Worm (Caenorhabditis elegans) whole organism, L1 larva: ENCODE data around the gene F35E8.13.

Experiments used
- C04F5.9 ChIP-seq: sonication (generic microtip); optimal IDR thresholded peaks from 2 replicates; lab custom pipeline; 2016; ENCODE audit warnings: missing genetic modification characterization, missing compliant biosample characterization
- aha-1 ChIP-seq: fragments of 150-350 bp; optimal IDR thresholded peaks from 2 replicates; lab custom pipeline; 2014; ENCODE audit warnings: missing biosample characterization, missing genetic modification characterization
- ama-1 ChIP-seq: fragments of 150-350 bp; optimal IDR thresholded peaks from 2 replicates; lab custom pipeline; 2014
- ceh-82 ChIP-seq, 3 experiments: fragments of 150-350 bp in 1 of 3; sonication (generic microtip) in 2 of 3; optimal IDR thresholded peaks; 2 replicates each; lab custom pipeline; 2014 to 2017; ENCODE audit warnings: missing biosample characterization in 3 of 3, missing genetic modification characterization in 3 of 3
- fos-1 ChIP-seq: fragments of 150-350 bp; optimal IDR thresholded peaks from 2 replicates; lab custom pipeline; 2014; ENCODE audit warnings: missing biosample characterization, missing genetic modification characterization
- nhr-237 ChIP-seq: fragments of 150-350 bp; optimal IDR thresholded peaks from 2 replicates; lab custom pipeline; 2014; ENCODE audit warnings: missing biosample characterization, missing genetic modification characterization
- snpc-4 ChIP-seq: fragments of 150-350 bp; optimal IDR thresholded peaks from 2 replicates; lab custom pipeline; 2014; ENCODE audit warnings: missing biosample characterization, missing genetic modification characterization
- unc-62 ChIP-seq: fragments of 150-350 bp; optimal IDR thresholded peaks from 2 replicates; lab custom pipeline; 2014; ENCODE audit warnings: missing biosample characterization, missing genetic modification reagents, missing genetic modification characterization
- ztf-11 ChIP-seq, 2 experiments: sonication (generic microtip); optimal IDR thresholded peaks; 2 replicates each; lab custom pipeline; 2016 to 2017; ENCODE audit warnings: missing genetic modification characterization in 2 of 2, missing biosample characterization in 1 of 2, missing compliant biosample characterization in 1 of 2

ce11 chrV:15974836-15975235 is 51.8 kb downstream of the F35E8.13 start, which contains the start of gene sru-22:
- TF ChIP-seq C04F5.9 (tag; lab: Kevin White, UChicago) (no peak), ceh-82 (tag; optimal IDR thresholded peaks at IDR 0.05; lab: Kevin White, UChicago) (no peak), nhr-237 (no peak), fos-1 (tag; lab: Kevin White, UChicago) (no peak), unc-62 (GFP tag; lab: Kevin White, UChicago) (no peak), aha-1 (tag; lab: Kevin White, UChicago) (no peak), ztf-11 (tag; optimal IDR thresholded peaks at IDR 0.05; lab: Kevin White, UChicago) (no peak), ama-1 (lab: Kevin White, UChicago) (no peak), snpc-4 (no peak)
